Fruit fly (Drosophila melanogaster): ENCODE results near the gene CG31882.

dm6 chr2L:9672246-9672645, 47.2 kb upstream of the CG31882 start:
- TF ChIP-seq CG11617 (GFP tag; optimal IDR thresholded peaks at IDR 0.05), result no peak
- TF ChIP-seq CG7045 (GFP tag; optimal IDR thresholded peaks at IDR 0.05), result no peak
- TF ChIP-seq Clk (GFP tag; optimal IDR thresholded peaks at IDR 0.05), result no peak
- no peak for TF ChIP-seq CG7101 (tag; optimal IDR thresholded peaks at IDR 0.05)
- TF ChIP-seq CG12768 (GFP tag; optimal IDR thresholded peaks at IDR 0.05), result no peak
- no peak for TF ChIP-seq CG1620 (GFP tag; optimal IDR thresholded peaks at IDR 0.05)
- no peak for TF ChIP-seq CG33017 (tag; optimal IDR thresholded peaks at IDR 0.05)
- TF ChIP-seq CG14711 (tag; optimal IDR thresholded peaks at IDR 0.05), result no peak
- TF ChIP-seq cic (GFP tag; optimal IDR thresholded peaks at IDR 0.05), result no peak
- no peak for TF ChIP-seq Crg-1 (GFP tag; optimal IDR thresholded peaks at IDR 0.05)
- no peak for TF ChIP-seq pad (GFP tag; optimal IDR thresholded peaks at IDR 0.05)
